Fruit fly (Drosophila melanogaster) Kc167 (cell line): ENCODE results near the gene ph-p.

Source experiments
- Myc ChIP-seq: fragments of >200 bp; optimal IDR thresholded peaks from 2 replicates; lab custom pipeline; 2017; ENCODE audit warnings: missing external identifiers
- Sin3A ChIP-seq: fragments of >200 bp; optimal IDR thresholded peaks from 2 replicates; lab custom pipeline; 2018; ENCODE audit warnings: missing external identifiers
- h ChIP-seq: fragments of >200 bp; optimal IDR thresholded peaks from 3 replicates; lab custom pipeline; 2018; ENCODE audit warnings: missing external identifiers
- insv ChIP-seq: fragments of >200 bp; optimal IDR thresholded peaks from 3 replicates; lab custom pipeline; 2018; ENCODE audit warnings: missing external identifiers
- psq ChIP-seq: fragments of >200 bp; optimal IDR thresholded peaks from 2 replicates; lab custom pipeline; 2017; ENCODE audit warnings: missing external identifiers
- ttk ChIP-seq: sonication (Bioruptor generic); optimal IDR thresholded peaks from 2 replicates; lab custom pipeline; 2017; ENCODE audit warnings: missing external identifiers

Gene ph-p

DNA sequence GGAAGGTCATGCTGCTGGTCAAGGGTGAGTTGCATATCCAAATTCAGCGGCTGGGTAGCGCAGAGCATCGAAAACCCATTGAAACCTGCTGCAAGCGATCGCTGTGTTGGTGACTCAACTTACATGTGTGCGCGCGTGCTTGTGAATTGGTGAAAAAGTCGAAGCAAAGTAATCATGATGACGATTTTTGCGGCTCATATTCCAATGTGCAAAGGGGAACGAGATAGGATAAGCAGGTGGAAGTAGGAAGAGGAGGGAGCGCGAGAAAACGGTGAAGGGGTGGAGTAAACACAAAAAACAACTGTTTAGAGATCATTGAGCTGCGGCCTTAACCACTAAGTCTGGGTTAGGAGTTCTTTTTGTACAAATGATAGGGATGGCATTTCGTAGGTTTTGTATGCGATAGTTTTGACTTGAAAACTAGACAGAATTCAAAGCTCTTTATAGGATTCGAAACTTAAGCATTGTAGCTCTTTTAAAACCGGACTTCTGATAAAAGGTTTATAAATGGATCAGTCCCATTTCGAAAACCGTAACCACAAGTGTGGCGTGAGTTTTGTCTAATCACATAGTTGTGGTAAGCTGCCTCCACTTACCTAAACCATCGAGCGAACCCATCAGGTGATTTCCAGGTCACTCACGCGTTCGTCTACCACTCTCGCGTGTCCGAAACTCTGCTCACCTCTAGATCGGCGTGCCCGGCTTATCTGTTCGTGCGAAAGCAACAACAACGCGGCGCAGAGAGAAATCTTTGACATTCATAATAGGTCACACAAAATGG lies 7.7 kb upstream of the ph-p start:
- TF ChIP-seq psq (lab: Kevin White, UChicago) (no peak), Sin3A (lab: Kevin White, UChicago) (no peak), insv (lab: Kevin White, UChicago) (no peak), h (lab: Kevin White, UChicago) (no peak), ttk (no peak), Myc (lab: Kevin White, UChicago) (no peak)

DNA sequence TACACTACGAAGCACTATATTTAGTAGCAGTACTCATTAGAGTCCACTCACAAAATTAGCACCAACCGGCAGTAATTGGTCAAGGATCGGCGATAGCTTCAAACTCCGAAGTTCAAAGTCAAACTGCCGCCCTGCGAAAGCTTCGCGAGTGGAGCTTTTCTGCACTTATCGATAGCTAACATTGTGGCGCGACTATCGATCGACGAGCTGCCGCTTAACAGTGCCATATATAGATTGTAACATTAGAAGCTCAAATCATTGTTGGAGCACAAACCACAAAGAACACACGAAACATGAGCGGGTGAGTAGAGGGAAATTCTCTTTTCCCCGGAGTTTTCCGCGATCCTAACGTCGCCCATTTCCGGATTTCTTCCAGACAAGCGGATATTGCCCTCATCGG lies 6.9 kb upstream of the ph-p start, which contains the start of gene Pgd:
Gene Pgd, plus strand, starts transcription at position 23 of the 400 bp plus-strand sequence.
- no peak for TF ChIP-seq ttk

DNA sequence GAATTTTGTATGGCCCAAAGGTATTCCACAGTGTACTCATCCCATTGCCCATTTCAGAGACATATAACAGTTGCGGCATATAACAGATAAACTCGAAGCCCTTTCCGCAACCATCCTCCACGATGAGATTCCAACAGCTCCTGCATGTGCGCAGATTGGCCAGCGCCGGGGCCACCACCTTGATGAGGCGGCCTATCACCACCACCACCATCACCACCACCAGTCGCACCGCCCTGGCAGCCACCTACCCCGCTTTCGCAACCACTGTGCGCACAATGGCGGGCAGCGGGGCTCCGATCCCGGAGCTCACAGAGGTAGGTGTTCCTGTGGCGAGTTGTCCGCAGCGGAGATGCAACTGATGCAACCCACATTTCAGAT lies 4.8 kb upstream of the ph-p start:
- TF ChIP-seq ttk (no peak), h (lab: Kevin White, UChicago) (no peak), insv (lab: Kevin White, UChicago) (no peak), Myc (lab: Kevin White, UChicago) (no peak), Sin3A (lab: Kevin White, UChicago) (no peak), psq (lab: Kevin White, UChicago) (no peak)

DNA sequence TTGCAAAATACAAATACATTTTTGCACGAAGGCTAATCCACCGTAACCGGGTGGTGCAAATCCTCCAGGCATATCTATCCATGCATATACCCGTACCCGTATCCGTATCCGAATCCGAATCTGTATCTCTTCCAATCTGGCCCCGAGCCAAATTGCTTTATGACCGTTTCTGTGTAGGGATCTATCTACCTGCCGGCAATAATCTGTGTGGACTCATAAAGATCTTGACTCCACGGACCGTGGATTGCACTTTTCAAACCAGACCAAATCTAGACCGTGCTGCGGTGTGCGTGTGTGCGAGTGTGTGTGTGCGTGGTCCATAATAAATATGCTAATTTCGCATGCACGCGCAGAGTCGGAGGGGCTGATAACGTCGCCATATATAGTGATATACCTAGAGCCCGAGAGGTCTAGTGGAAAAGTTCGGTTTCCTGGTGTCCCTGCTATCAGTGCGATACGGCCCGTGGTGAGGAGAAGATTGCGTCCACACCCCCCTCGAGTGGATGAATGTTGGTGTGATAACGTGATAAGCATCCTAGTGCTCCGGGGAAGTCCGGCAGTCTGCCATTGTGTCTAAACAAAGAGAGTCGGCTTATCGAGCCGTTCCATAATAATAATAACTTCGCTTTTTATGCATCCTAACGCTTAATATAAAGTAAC lies 4.2 kb upstream of the ph-p start:
- TF ChIP-seq Sin3A (lab: Kevin White, UChicago) (no peak), h (lab: Kevin White, UChicago) (no peak), ttk (no peak), psq (lab: Kevin White, UChicago) (no peak), Myc (lab: Kevin White, UChicago) (no peak), insv (lab: Kevin White, UChicago) (no peak)

DNA sequence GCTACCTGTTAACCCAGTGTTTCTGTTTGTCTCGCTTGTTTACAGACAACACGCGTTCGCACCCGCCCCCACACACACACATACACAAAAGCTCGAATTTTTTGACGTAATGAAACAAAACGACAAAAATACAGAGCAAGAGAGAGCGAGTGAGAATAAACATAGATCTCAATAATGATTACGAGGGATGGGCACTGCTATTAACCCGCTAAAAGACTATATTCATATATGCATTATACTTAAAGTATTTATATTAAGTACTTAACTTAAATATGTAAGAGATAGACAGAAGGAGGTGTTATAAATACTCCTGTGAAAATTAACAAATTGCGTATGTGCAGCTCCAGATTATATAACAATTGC lies 3.7 kb upstream of the ph-p start:
- TF ChIP-seq psq (lab: Kevin White, UChicago) (no peak), h (lab: Kevin White, UChicago) (no peak), ttk (no peak), insv (lab: Kevin White, UChicago) (no peak), Myc (lab: Kevin White, UChicago) (no peak), Sin3A (lab: Kevin White, UChicago) (no peak)

DNA sequence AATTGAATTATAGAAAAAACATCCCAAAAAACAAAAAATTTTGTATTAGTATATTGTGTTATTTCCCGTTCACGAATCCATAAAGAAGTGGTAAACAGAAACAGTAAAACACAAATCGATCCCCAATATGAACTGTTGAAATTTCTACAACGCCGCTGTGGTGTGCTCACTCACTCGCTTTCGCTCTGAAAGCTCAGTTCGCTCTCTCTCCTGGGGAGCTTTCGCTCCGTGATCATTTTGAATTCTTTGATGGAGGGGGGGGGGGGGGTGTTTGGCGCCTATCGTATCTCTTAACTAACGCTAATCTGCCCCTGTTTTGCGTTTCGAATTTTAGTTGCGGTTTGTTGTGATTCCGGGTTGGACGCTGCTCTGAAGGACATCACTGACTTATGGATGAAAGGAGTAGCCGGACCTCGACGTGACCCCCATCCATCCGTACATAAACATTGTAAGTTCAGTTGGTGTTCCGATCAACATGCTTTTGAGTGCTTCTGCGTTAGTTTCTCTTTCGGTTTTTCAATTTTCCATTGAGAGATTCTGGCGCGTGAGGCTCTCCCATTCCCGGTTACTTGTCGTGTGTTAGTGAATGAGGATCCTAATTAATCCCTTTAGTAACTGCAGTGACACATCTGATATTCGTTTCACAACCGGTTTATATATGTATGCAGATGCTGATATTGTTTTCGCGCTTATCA lies 3.1 kb upstream of the ph-p start, which contains the start of gene D2hgdh:
Gene D2hgdh, plus strand, starts transcription at position 331 of the 695 bp plus-strand sequence.
- no peak for TF ChIP-seq h (lab: Kevin White, UChicago)
- no peak for TF ChIP-seq psq (lab: Kevin White, UChicago)
- no peak for TF ChIP-seq Myc (lab: Kevin White, UChicago)

DNA sequence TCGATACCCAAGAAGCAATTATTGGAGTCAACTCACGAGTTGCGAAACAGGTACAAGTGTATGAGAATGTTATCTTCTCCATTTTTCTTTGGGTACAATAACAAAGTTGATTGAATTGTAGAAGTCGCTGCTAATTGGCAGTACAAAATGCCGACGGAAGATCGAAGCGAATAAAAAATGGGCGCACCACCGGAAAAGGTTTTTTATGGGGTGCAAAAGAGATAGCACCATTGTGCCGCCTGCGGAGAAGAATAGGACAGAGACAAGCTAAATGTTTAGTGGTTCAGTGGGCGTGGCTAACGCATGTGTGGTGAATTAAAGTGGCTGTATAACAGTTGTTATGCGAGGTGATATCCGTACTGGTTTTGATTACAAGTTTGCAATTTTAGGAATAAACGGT lies 2.3 kb upstream of the ph-p start:
- TF ChIP-seq Sin3A (lab: Kevin White, UChicago), result no peak
- TF ChIP-seq insv (lab: Kevin White, UChicago), result no peak
- TF ChIP-seq Myc (lab: Kevin White, UChicago), result no peak
- TF ChIP-seq ttk, result no peak
- no peak for TF ChIP-seq h (lab: Kevin White, UChicago)
- no peak for TF ChIP-seq psq (lab: Kevin White, UChicago)

DNA sequence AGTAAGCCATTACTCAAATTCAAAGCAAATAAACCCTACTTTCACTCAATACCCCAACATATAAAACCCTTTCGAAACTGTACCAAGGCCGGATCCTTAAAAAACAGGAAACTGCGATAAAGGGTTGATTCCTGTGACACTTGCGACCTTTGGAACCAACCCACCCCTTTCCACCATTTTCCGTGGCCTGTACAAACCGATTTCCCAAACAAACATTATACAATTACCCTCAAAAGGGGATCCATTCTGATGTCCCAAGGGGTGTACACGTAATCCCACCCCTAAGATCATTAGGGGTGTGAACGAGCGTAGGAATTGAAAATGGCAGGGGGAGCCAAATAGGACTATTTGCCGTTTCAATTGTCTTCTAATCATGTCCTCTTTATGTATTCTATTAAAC lies 1.4 kb upstream of the ph-p start:
- TF ChIP-seq insv (lab: Kevin White, UChicago) (no peak), Myc (lab: Kevin White, UChicago) (no peak), Sin3A (lab: Kevin White, UChicago) (no peak), ttk (no peak), h (lab: Kevin White, UChicago) (no peak), psq (lab: Kevin White, UChicago) (no peak)

DNA sequence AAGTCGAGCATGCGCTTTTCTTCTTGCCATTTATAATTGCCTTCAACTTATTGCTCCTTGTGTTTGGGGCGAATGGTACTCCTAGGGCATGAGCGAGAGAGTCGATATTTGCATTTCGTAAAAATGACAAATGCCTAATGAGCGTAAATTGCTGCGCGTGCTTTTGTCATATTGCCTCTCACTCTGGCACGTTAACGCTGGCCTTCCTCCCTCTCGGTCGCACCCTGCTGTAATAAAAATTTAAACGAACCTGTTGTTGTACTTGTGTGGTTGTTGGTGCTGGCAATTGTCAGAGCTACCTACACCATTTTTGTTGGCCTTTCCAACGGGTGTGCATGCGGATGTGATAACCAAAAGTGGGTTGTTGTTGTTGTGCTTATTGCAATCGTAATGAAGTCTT lies 246 bp upstream of the ph-p start:
- TF ChIP-seq psq (lab: Kevin White, UChicago), result no peak
- TF ChIP-seq ttk, result no peak
- no peak for TF ChIP-seq Myc (lab: Kevin White, UChicago)
- no peak for TF ChIP-seq insv (lab: Kevin White, UChicago)
- TF ChIP-seq h (lab: Kevin White, UChicago), result no peak
- no peak for TF ChIP-seq Sin3A (lab: Kevin White, UChicago)

DNA sequence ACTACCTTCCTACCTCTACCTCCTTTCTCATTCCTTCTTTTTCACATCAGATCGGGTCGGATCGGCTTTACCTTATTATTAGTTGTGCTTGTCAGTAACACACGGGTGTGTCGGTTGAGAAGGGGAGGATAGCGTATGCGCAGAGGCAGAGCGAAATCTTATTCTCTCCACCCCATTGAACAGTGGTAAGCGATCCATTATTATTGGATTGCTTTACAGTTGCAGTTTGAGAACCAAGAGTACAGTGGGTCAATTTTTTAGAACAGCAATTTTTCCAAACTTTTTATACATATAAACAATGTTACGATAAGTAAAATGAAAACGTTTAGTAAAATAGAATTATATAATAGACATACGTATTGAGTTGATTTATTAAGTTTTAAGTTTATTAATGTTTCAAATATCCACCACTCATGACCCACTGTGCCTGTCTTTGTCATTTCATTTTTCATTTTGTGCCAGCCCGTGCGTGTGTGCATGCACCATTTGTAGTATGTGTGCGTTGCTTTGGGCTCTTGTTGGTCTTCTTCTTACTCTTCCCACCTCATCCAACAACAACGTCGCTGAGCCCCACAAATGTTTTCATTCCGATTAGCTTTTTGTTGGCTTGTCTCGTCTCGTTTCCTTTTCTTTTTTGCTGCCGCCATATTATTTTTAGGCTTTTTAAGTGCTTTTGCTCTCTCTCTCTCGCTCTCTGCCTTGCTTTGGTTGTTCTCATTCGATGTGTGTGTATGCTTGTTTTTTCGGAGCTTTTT lies 407 bp downstream of the ph-p start:
- TF ChIP-seq Sin3A (lab: Kevin White, UChicago) (no peak), insv (lab: Kevin White, UChicago) (no peak), ttk (no peak), psq (lab: Kevin White, UChicago) (no peak), Myc (lab: Kevin White, UChicago) (no peak), h (lab: Kevin White, UChicago) (no peak)

DNA sequence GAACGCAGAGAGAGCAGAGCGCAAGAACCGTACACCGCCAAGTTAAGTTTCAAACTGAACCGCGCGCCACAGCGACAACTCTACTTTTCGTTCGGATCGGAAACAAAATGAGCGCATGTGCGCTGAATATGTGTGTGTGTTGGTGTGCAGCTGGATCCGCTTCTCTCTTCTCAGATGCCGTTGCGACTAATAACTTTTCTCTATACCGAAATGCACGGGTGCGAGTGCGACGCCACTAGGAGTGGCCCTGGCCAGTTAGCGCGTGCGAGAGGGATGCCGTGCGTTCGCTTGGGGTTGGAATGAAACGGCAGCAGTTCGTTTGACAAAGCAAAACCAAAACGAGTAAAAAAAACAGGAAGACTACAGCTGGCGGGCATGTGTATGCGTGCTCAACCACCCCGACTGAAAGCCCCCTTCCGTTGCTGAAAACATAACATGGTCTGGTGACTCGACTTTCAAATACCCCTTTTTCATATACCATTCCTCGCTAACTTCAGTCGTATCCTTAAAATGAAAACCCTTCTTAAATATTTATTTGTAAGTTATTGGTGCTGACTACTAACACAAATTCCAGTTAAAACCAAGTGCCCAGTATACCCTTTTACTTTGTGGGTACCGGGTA lies 1.2 kb downstream of the ph-p start:
- no peak for TF ChIP-seq insv (lab: Kevin White, UChicago)
- TF ChIP-seq Myc (lab: Kevin White, UChicago), result no peak
- no peak for TF ChIP-seq h (lab: Kevin White, UChicago)
- no peak for TF ChIP-seq psq (lab: Kevin White, UChicago)
- no peak for TF ChIP-seq Sin3A (lab: Kevin White, UChicago)
- TF ChIP-seq ttk, result no peak
